Worm (Caenorhabditis elegans): ENCODE results near the gene clec-138.

- TF ChIP-seq flt-1 (GFP tag; IDR thresholded peaks at IDR 0.05) (no peak), klf-2 (GFP tag; conservative IDR thresholded peaks at IDR 0.05) (no peak), ztf-29 (GFP tag; IDR thresholded peaks at IDR 0.05) (no peak)
Observed at ce11 chrII:4616443-4616842, 3.2 kb downstream of the clec-138 start, which contains the start of gene clec-136.
